Worm (Caenorhabditis elegans) whole organism, L4/young adult: Measurements from ENCODE around the gene F59F5.4.

Experiments used
- W03F9.2 ChIP-seq: fragments of 150-350 bp; optimal IDR thresholded peaks from 2 replicates; lab custom pipeline; 2014; ENCODE audit warnings: missing biosample characterization, missing genetic modification characterization
- dao-5 ChIP-seq: sonication (generic microtip); optimal IDR thresholded peaks from 2 replicates; lab custom pipeline; 2016; ENCODE audit warnings: missing genotype, missing genetic modification characterization, moderate library complexity, missing compliant biosample characterization
- him-1 ChIP-seq: sonication (generic microtip); optimal IDR thresholded peaks from 2 replicates; lab custom pipeline; 2016; ENCODE audit warnings: missing genotype, missing genetic modification reagents, missing genetic modification characterization, missing compliant biosample characterization

The F59F5.4 gene

ce11 chrX:10589465-10589864 lies 46.7 kb downstream of the F59F5.4 start, which contains the start of gene F57C7.4:
Gene F57C7.4 (minus strand): TSS chrX:10589565.
- TF ChIP-seq W03F9.2 (tag; lab: Kevin White, UChicago) (no peak), him-1 (tag; lab: Kevin White, UChicago) (no peak), dao-5 (tag; lab: Kevin White, UChicago) (no peak)

- TF ChIP-seq W03F9.2 (tag; lab: Kevin White, UChicago): no peak
- TF ChIP-seq him-1 (tag; lab: Kevin White, UChicago): no peak
- no peak for TF ChIP-seq dao-5 (tag; lab: Kevin White, UChicago)
Measured at ce11 chrX:10590772-10591171, 48.0 kb downstream of the F59F5.4 start.

- TF ChIP-seq W03F9.2 (tag; lab: Kevin White, UChicago) (no peak), him-1 (tag; lab: Kevin White, UChicago) (no peak), dao-5 (tag; lab: Kevin White, UChicago) (no peak)
Measured at ce11 chrX:10591208-10591782, 48.5 kb downstream of the F59F5.4 start.
